Worm (Caenorhabditis elegans) whole organism, late embryonic: ENCODE measurements around the gene R09E10.5.

ENCODE experiments used
- C38D4.7 ChIP-seq: fragments of 200-800 bp; sonication (Bioruptor generic); optimal IDR thresholded peaks from 2 replicates; lab custom pipeline; 2018; ENCODE audit warnings: mild to moderate bottlenecking, missing genetic modification characterization, moderate library complexity, missing compliant biosample characterization
- K02D7.2 ChIP-seq: sonication (generic microtip); optimal IDR thresholded peaks from 2 replicates; lab custom pipeline; 2017; ENCODE audit warnings: mild to moderate bottlenecking, missing genetic modification characterization, missing compliant biosample characterization
- K09A11.1 ChIP-seq: sonication (generic microtip); optimal IDR thresholded peaks from 2 replicates; lab custom pipeline; 2017; ENCODE audit warnings: antibody characterized with exemption, mild to moderate bottlenecking, missing genetic modification characterization, missing compliant biosample characterization; ENCODE audit not compliant: insufficient read depth
- T23F11.4 ChIP-seq: fragments of 200-800 bp; sonication (Bioruptor generic); optimal IDR thresholded peaks from 2 replicates; lab custom pipeline; 2018; ENCODE audit warnings: mild to moderate bottlenecking, missing genetic modification characterization, missing compliant biosample characterization
- Y22D7AL.16 ChIP-seq: sonication (generic microtip); optimal IDR thresholded peaks from 2 replicates; lab custom pipeline; 2016; ENCODE audit warnings: missing genetic modification characterization, missing compliant biosample characterization
- ama-1 ChIP-seq: fragments of 150-350 bp; optimal IDR thresholded peaks from 2 replicates; lab custom pipeline; 2014
- ceh-14 ChIP-seq: sonication (generic microtip); optimal IDR thresholded peaks from 2 replicates; lab custom pipeline; 2016; ENCODE audit warnings: missing genotype, missing genetic modification characterization, missing compliant biosample characterization
- ceh-18 ChIP-seq: sonication (generic microtip); optimal IDR thresholded peaks from 2 replicates; lab custom pipeline; 2016; ENCODE audit warnings: missing genetic modification characterization, missing compliant biosample characterization
- ceh-19 ChIP-seq: fragments of 200-800 bp; sonication (Bioruptor generic); optimal IDR thresholded peaks from 2 replicates; lab custom pipeline; 2018; ENCODE audit warnings: mild to moderate bottlenecking, missing genetic modification characterization, missing compliant biosample characterization
- ceh-2 ChIP-seq: sonication (generic microtip); optimal IDR thresholded peaks from 2 replicates; lab custom pipeline; 2016; ENCODE audit warnings: missing genotype, missing genetic modification characterization, missing compliant biosample characterization
- ceh-24 ChIP-seq: sonication (generic microtip); optimal IDR thresholded peaks from 2 replicates; lab custom pipeline; 2016; ENCODE audit warnings: mild to moderate bottlenecking, missing genetic modification characterization, missing compliant biosample characterization
- ceh-45 ChIP-seq: fragments of 200-800 bp; sonication (Bioruptor generic); IDR thresholded peaks from 2 replicates; pipeline ENCODE4 v1.3.6; 2022; ENCODE audit warnings: missing genetic modification reagents, missing genetic modification characterization, missing compliant biosample characterization
- ceh-48 ChIP-seq: sonication (generic microtip); optimal IDR thresholded peaks from 2 replicates; lab custom pipeline; 2016; ENCODE audit warnings: missing genetic modification characterization, inconsistent platforms, missing compliant biosample characterization
- ceh-9 ChIP-seq: sonication (generic microtip); optimal IDR thresholded peaks from 2 replicates; lab custom pipeline; 2016; ENCODE audit warnings: mild to moderate bottlenecking, missing genetic modification characterization, inconsistent platforms, missing compliant biosample characterization
- che-1 ChIP-seq: sonication (generic microtip); optimal IDR thresholded peaks from 2 replicates; lab custom pipeline; 2016; ENCODE audit warnings: mild to moderate bottlenecking, missing genetic modification characterization, missing compliant biosample characterization
- dmd-4 ChIP-seq: sonication (generic microtip); optimal IDR thresholded peaks from 2 replicates; lab custom pipeline; 2016; ENCODE audit warnings: borderline replicate concordance, missing genetic modification characterization, missing compliant biosample characterization
- elt-2 ChIP-seq: sonication (generic microtip); optimal IDR thresholded peaks from 2 replicates; lab custom pipeline; 2016; ENCODE audit warnings: missing genetic modification reagents, missing genetic modification characterization, missing compliant biosample characterization
- ets-4 ChIP-seq: sonication (generic microtip); optimal IDR thresholded peaks from 2 replicates; lab custom pipeline; 2016; ENCODE audit warnings: missing genetic modification characterization, missing compliant biosample characterization
- eyg-1 ChIP-seq: sonication (generic microtip); optimal IDR thresholded peaks from 2 replicates; lab custom pipeline; 2016; ENCODE audit warnings: missing genotype, missing genetic modification characterization, missing compliant biosample characterization
- fkh-10 ChIP-seq: fragments of 150-350 bp; optimal IDR thresholded peaks from 2 replicates; lab custom pipeline; 2014; ENCODE audit warnings: missing biosample characterization, missing genetic modification reagents, missing genetic modification characterization
- gmeb-2 ChIP-seq: sonication (generic microtip); optimal IDR thresholded peaks from 2 replicates; lab custom pipeline; 2016; ENCODE audit warnings: missing genetic modification characterization, inconsistent platforms, missing compliant biosample characterization
- hlh-13 ChIP-seq: fragments of 200-800 bp; sonication (Bioruptor generic); optimal IDR thresholded peaks from 2 replicates; lab custom pipeline; 2018; ENCODE audit warnings: mild to moderate bottlenecking, missing genetic modification characterization, missing compliant biosample characterization
- hlh-15 ChIP-seq: sonication (generic microtip); optimal IDR thresholded peaks from 2 replicates; lab custom pipeline; 2016; ENCODE audit warnings: missing genetic modification characterization, missing compliant biosample characterization
- lin-11 ChIP-seq: fragments of 200-800 bp; sonication (Bioruptor generic); optimal IDR thresholded peaks from 2 replicates; lab custom pipeline; 2018; ENCODE audit warnings: mild to moderate bottlenecking, missing genetic modification characterization, missing compliant biosample characterization
- madf-2 ChIP-seq: sonication (generic microtip); optimal IDR thresholded peaks from 2 replicates; lab custom pipeline; 2017; ENCODE audit warnings: missing genetic modification characterization, missing compliant biosample characterization
- nhr-232 ChIP-seq: sonication (generic microtip); optimal IDR thresholded peaks from 2 replicates; lab custom pipeline; 2016; ENCODE audit warnings: missing genetic modification characterization, missing compliant biosample characterization
- pag-3 ChIP-seq: sonication (generic microtip); optimal IDR thresholded peaks from 2 replicates; lab custom pipeline; 2016; ENCODE audit warnings: missing compliant biosample characterization, missing genetic modification characterization, borderline replicate concordance
- pax-1 ChIP-seq: fragments of 150-350 bp; optimal IDR thresholded peaks from 2 replicates; lab custom pipeline; 2014; ENCODE audit warnings: missing biosample characterization, missing genetic modification characterization
- pha-4 ChIP-seq: fragments of 150-350 bp; optimal IDR thresholded peaks from 2 replicates; lab custom pipeline; 2018; ENCODE audit warnings: missing biosample characterization, missing genetic modification reagents, missing genetic modification characterization
- pqm-1 ChIP-seq: sonication (generic microtip); optimal IDR thresholded peaks from 2 replicates; lab custom pipeline; 2016; ENCODE audit warnings: missing genetic modification characterization, missing compliant biosample characterization
- ttx-3 ChIP-seq: sonication (generic microtip); optimal IDR thresholded peaks from 2 replicates; lab custom pipeline; 2016; ENCODE audit warnings: missing genetic modification reagents, missing genetic modification characterization, missing compliant biosample characterization
- unc-3 ChIP-seq, 2 experiments: fragments of 200-800 bp in 1 of 2; sonication (Bioruptor generic) in 1 of 2; sonication (generic microtip) in 1 of 2; conservative IDR thresholded peaks in 1 of 2; optimal IDR thresholded peaks in 1 of 2; 2 replicates each; pipeline versions ENCODE4 v1.3.6 to Lab custom; 2016 to 2022; ENCODE audit warnings: missing compliant biosample characterization in 2 of 2, missing genetic modification characterization in 2 of 2, missing genetic modification reagents in 1 of 2
- unc-42 ChIP-seq: sonication (generic microtip); optimal IDR thresholded peaks from 2 replicates; lab custom pipeline; 2016; ENCODE audit warnings: missing genotype, missing genetic modification characterization, missing compliant biosample characterization
- unc-86 ChIP-seq: sonication (generic microtip); optimal IDR thresholded peaks from 2 replicates; lab custom pipeline; 2016; ENCODE audit warnings: missing genetic modification characterization, missing compliant biosample characterization
- zip-5 ChIP-seq: sonication (generic microtip); optimal IDR thresholded peaks from 2 replicates; lab custom pipeline; 2016; ENCODE audit warnings: missing genetic modification characterization, missing compliant biosample characterization

R09E10.5 gene

DNA sequence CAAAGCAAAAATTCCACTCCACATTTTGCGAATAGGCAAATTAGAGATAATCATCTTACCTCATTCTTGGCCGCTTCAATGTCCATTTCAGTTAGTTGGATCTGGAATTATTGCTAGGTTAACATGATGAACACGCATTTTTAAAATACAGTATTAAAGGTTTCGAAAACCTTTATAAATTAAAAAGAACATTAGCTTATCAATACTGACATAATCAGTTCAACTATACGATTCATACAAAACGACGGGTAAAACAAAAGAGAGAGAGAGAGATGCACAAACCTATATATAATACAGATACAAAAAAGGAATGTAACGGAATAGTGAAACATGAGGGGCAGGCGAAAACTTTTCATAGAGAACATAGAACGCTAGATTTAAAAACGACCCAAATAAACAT lies 20.6 kb downstream of the R09E10.5 start, which contains the start of gene thk-1:
TSS of gene thk-1 (minus strand) at position 101 of the 400 bp plus-strand sequence.
- TF ChIP-seq K09A11.1 (tag; lab: Kevin White, UChicago) (no peak), pha-4 (no peak), pax-1 (tag; lab: Kevin White, UChicago) (no peak), T23F11.4 (no peak), unc-3 (GFP tag; conservative IDR thresholded peaks at IDR 0.05; lab: Robert Waterston, UW) (no peak), unc-3 (tag; optimal IDR thresholded peaks at IDR 0.05; lab: Kevin White, UChicago) (no peak), che-1 (tag; lab: Kevin White, UChicago) (no peak), ets-4 (tag; lab: Kevin White, UChicago) (no peak), ceh-9 (tag; lab: Kevin White, UChicago) (no peak), C38D4.7 (GFP tag; lab: Kevin White, UChicago) (no peak), ceh-2 (no peak), pag-3 (no peak), K02D7.2 (tag; lab: Kevin White, UChicago) (no peak), unc-42 (tag; lab: Kevin White, UChicago) (no peak), ceh-24 (tag; lab: Kevin White, UChicago) (no peak), fkh-10 (GFP tag; lab: Kevin White, UChicago) (no peak), lin-11 (tag; lab: Kevin White, UChicago) (no peak), nhr-232 (tag; lab: Kevin White, UChicago) (no peak), hlh-15 (tag; lab: Kevin White, UChicago) (no peak)

DNA sequence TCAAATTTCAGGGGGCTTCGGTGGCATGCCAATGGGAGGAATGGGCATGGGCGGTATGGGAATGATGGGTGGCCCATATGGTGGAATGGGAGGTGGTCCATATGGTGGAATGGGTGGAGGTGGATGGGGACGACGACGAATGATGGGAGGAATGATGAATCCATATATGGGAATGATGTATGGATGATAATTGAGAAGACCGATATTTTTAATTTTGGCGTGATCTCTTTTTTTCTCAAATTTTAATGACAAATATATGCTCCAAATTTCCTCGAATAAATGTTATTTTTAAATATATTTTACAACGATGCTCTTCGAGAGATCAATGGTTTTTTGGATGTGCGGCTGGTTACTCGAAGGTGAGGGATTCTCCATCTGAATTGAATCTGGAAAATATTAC lies 24.4 kb downstream of the R09E10.5 start, which contains the start of gene Y43C5A.4:
TSS of gene Y43C5A.4 (plus strand) at position 301 of the 400 bp plus-strand sequence.
- TF ChIP-seq C38D4.7 (GFP tag; lab: Kevin White, UChicago) (no peak), pqm-1 (no peak), ceh-14 (no peak), madf-2 (tag; lab: Kevin White, UChicago) (no peak), fkh-10 (GFP tag; lab: Kevin White, UChicago) (no peak), ceh-45 (GFP tag; lab: Robert Waterston, UW) (no peak), unc-86 (tag; lab: Kevin White, UChicago) (no peak)

DNA sequence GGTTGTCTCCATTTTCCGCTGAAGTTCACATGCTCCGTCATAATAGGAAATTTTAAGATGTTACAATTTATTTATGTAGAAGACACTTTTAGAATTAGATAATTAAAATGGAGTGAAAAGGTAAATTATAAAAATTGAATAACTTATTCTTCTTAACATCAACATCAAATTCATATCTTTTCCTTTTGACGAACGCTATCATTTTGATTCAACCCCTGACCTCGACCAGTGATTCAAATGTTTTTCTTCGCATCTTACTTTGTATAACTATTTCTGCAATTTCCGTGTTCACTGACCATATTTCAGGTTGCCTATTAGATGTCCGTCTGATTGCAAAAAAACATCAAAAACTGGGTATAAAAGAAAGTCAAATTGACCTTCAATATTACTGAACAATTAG lies 25.1 kb downstream of the R09E10.5 start, which contains the start of gene Y43C5A.7:
TSS of gene Y43C5A.7 (plus strand) at position 301 of the 400 bp plus-strand sequence.
- no peak for TF ChIP-seq ama-1
- no peak for TF ChIP-seq dmd-4
- TF ChIP-seq ceh-24 (tag; lab: Kevin White, UChicago), result no peak
- no peak for TF ChIP-seq ceh-18
- no peak for TF ChIP-seq pha-4
- no peak for TF ChIP-seq elt-2 (tag; lab: Kevin White, UChicago)
- TF ChIP-seq ttx-3 (tag; lab: Kevin White, UChicago), result no peak
- no peak for TF ChIP-seq eyg-1 (tag; lab: Kevin White, UChicago)
- no peak for TF ChIP-seq ceh-19 (GFP tag; lab: Kevin White, UChicago)

DNA sequence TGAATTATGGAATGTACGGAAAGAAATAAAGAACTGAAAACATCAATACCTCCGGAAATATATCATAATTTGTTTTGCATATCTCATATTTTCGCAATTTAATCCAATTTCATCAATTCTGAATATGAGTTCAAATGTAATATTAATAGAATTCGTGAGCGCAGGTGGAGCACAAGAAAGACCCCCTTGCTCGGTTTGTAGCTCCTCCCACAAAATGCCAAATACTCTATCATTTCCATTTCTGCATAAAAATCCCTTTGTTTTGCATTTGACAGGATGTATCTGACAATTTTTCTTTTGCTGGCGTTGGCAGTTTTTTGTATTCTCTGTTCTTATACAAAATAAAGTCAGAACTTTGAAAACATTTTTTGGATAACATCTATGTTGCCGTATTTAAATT lies 27.1 kb downstream of the R09E10.5 start:
- TF ChIP-seq ets-4 (tag; lab: Kevin White, UChicago) (no peak), che-1 (tag; lab: Kevin White, UChicago) (no peak), ceh-24 (tag; lab: Kevin White, UChicago) (no peak), Y22D7AL.16 (no peak), hlh-13 (GFP tag; lab: Kevin White, UChicago) (no peak), zip-5 (no peak), gmeb-2 (tag; lab: Kevin White, UChicago) (no peak), ceh-48 (no peak)
